Fruit fly (Drosophila melanogaster) whole organism: ENCODE data around the gene UK114.

Experiments
- CG8478 ChIP-seq: fragments of >200 bp; optimal IDR thresholded peaks from 2 replicates; lab custom pipeline; 2018; ENCODE audit warnings: inconsistent platforms
- Dll ChIP-seq: fragments of >200 bp; optimal IDR thresholded peaks from 2 replicates; lab custom pipeline; 2017
- EcR ChIP-seq, 2 experiments: fragments of >200 bp; optimal IDR thresholded peaks; 2 replicates each; lab custom pipeline; 2017; ENCODE audit warnings: missing biosample characterization in 2 of 2, missing genetic modification characterization in 2 of 2, missing genetic modification reagents in 2 of 2
- pan ChIP-seq: fragments of >200 bp; optimal IDR thresholded peaks from 2 replicates; lab custom pipeline; 2017
- psq ChIP-seq: fragments of >200 bp; optimal IDR thresholded peaks from 2 replicates; lab custom pipeline; 2017
- usp ChIP-seq: fragments of >200 bp; optimal IDR thresholded peaks from 2 replicates; lab custom pipeline; 2017; ENCODE audit warnings: missing biosample characterization, missing genetic modification characterization, mixed read lengths

The UK114 gene

DNA sequence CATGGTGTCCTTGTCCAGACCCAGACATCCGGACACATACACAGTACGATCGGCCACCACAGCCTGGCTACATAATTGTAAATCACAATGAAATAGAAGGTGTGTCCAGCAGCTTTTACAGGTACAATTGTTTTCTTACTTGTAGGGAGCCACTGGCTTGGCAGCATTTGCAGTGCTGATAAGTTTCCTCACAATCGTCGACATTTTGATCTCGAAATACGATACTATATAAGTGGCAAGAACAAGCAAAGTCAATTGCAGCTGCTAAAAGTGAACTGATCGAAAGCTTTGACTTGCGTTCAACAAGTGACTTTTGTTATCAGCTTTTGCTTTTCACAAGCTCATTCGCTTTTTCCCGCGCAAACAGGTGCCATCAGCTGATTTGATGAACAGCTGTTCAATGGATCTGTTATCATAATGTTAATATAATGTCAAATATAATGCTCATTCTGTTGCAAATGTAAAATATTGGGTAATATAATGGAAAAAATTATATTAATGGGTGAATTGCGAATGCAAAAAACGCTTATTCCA lies at the start of gene UK114:
UK114 (minus strand) TSS at position 309 of the 534 bp plus-strand sequence.
- no peak for TF ChIP-seq Dll (lab: Kevin White, UChicago)
- TF ChIP-seq psq (lab: Kevin White, UChicago): no peak
- no peak for TF ChIP-seq EcR (GFP tag; optimal IDR thresholded peaks at IDR 0.05; lab: Kevin White, UChicago)
- no peak for TF ChIP-seq CG8478 (lab: Kevin White, UChicago)
- no peak for TF ChIP-seq usp (GFP tag; lab: Kevin White, UChicago)
- no peak for TF ChIP-seq pan (lab: Kevin White, UChicago)

DNA sequence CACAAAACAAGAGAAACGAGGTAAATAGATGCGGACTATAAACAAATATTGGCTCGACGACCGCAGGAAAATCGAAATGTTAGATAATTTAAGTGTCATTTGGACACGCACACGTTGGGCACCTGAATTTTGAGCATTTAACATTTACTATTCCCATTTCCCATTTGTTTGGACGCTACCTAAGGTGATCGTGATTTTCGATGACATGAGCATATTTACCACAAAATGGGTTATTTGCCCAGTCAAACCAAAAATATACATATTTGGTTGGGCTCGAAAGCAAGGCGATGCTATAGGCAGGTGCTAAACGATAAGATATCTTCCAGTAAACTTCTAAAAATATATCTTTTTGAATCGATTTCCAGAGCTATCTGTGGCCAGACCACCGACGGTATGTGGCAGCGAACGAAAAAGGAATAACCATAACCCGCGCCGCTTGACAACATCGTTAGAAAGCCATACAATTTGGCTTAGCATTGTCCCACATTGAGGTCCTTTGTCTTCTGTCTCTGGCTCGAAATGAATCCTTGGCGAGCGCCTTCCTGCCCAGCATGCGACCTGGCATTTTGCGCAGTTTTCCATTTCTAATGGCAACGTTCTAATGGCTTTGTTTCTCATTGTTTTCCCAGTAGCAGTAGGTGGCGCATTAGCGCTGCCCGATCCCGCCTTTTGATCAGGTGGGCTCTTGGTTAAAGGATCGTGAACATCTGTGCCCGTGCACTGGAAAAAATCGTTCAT lies 49.4 kb upstream of the UK114 start:
- TF ChIP-seq EcR (GFP tag; optimal IDR thresholded peaks at IDR 0.05; lab: Kevin White, UChicago): no peak

DNA sequence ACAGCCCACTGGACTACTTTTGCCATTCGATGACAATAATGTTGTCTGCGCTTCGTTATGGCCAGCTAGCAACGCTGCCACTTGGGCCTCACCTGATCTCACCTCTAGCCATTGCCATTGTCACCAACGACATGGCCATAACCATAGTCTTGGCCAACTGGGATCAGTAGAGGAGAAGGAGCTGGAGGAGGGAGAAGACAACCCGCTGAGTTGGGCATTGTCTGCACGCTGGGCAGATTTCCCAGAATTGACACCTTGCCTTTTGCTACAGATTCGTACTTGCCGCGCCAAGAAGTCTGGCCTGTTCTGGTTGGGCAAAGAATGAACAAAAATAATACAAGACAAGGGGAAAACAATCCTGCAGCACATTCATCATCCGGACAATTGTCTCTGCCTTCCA lies 48.3 kb upstream of the UK114 start:
- no peak for TF ChIP-seq psq (lab: Kevin White, UChicago)
- TF ChIP-seq Dll (lab: Kevin White, UChicago): no peak
- TF ChIP-seq CG8478 (lab: Kevin White, UChicago): no peak
- TF ChIP-seq EcR (GFP tag; optimal IDR thresholded peaks at IDR 0.05; lab: Kevin White, UChicago): no peak

DNA sequence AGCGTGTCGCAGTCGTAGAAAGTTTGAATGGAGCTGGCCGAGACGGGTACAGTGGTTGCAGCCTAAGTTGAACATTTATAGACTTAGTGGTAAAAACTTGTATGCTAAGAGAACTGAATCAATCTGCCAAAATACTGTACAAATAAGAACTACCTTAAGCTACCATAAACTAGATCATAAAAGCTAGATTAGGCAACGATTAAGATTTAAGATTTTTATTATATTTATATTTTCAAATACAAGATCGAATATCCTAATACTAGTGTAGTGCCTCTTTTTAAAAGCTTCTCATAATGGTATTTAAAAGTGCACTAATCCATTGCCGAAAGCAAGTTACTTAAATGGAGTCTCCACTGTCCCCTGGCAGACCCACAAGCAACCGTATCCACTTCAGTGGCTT lies 46.5 kb upstream of the UK114 start:
- TF ChIP-seq Dll (lab: Kevin White, UChicago) (no peak), usp (GFP tag; lab: Kevin White, UChicago) (no peak), CG8478 (lab: Kevin White, UChicago) (no peak), pan (lab: Kevin White, UChicago) (no peak), psq (lab: Kevin White, UChicago) (no peak), EcR (GFP tag; optimal IDR thresholded peaks at IDR 0.05; lab: Kevin White, UChicago) (no peak)

DNA sequence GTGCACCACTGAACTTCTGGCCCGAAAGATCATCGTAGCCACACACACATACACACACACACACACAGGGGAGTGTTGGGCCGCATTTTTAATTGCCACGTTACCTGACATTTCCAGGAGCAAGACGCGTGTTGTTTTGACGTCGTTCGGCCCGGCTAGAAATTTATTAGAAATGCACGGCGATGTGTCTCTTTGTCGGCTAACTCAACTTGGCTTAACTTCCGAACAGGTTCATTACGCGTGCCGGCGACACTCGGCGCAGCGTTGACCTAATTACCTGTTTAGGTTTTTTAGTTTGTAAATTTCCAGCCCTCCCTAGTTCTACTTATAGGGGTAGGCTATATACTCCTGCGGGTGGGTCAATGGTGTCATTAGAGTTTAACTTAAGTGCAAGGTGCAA lies 45.0 kb upstream of the UK114 start:
- no peak for TF ChIP-seq CG8478 (lab: Kevin White, UChicago)
- TF ChIP-seq Dll (lab: Kevin White, UChicago): no peak
- no peak for TF ChIP-seq psq (lab: Kevin White, UChicago)

DNA sequence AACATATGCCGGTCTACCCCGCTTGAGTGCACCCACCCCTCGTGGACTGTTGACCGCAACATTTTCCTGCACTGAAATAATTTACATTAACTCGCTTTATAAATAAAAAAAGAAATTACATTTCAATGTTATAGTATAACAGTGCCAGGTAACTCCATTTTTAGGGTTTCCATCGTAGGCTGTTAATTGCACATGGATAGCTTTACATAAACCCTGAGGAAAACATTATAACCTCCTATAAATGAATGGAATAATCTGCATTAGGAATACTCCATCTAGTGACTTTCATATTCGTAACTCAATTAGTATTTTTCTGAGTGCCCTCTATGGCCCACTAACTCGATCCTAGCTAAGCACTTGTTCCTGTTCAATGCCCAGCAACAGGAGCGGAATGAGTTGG lies 44.3 kb upstream of the UK114 start:
- TF ChIP-seq pan (lab: Kevin White, UChicago): no peak

DNA sequence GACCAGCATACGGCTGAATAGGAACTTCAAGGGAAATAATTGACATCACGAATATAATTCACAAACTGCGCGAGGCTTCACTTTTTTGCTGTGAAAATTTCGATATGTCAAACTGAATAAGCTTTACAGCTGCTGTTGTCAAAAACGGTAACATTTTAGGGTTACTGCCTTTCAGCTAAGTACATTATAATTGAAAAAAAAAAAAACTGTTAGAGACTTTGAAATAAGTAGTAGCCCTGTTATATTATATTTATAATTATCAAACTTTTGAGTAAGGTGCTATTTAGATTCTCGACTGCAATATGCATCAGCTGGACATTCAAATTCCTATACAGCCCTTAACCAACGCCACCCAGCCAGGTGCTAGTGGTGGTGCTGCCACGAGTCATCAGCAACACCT lies 43.9 kb upstream of the UK114 start, which contains the start of gene nht:
nht (minus strand) TSS at position 101 of the 400 bp plus-strand sequence.
- TF ChIP-seq pan (lab: Kevin White, UChicago) (no peak), psq (lab: Kevin White, UChicago) (no peak), Dll (lab: Kevin White, UChicago) (no peak), usp (GFP tag; lab: Kevin White, UChicago) (no peak), EcR (GFP tag; optimal IDR thresholded peaks at IDR 0.05; lab: Kevin White, UChicago) (no peak), CG8478 (lab: Kevin White, UChicago) (no peak)

DNA sequence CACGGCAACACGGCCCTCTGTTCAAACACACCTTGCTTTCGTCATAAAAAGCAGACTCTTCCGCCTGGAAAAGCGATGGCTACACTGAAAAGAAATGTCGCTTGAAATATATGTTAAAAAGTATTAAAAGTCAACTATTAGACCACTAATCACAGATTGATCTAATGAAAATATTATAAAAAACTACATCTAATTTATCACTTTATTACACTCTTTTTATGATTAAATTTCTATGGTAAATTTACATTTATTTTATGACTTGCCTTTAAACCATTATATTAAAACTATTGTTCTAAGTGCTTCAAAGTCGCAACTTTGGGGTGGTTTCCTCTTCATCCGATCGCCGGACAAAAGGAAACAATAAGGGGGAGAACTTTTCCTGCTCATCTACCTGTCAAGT lies 41.5 kb upstream of the UK114 start:
- TF ChIP-seq pan (lab: Kevin White, UChicago): no peak
- no peak for TF ChIP-seq Dll (lab: Kevin White, UChicago)
- no peak for TF ChIP-seq CG8478 (lab: Kevin White, UChicago)
- no peak for TF ChIP-seq EcR (GFP tag; optimal IDR thresholded peaks at IDR 0.05; lab: Kevin White, UChicago)
- no peak for TF ChIP-seq usp (GFP tag; lab: Kevin White, UChicago)
- TF ChIP-seq psq (lab: Kevin White, UChicago): no peak

DNA sequence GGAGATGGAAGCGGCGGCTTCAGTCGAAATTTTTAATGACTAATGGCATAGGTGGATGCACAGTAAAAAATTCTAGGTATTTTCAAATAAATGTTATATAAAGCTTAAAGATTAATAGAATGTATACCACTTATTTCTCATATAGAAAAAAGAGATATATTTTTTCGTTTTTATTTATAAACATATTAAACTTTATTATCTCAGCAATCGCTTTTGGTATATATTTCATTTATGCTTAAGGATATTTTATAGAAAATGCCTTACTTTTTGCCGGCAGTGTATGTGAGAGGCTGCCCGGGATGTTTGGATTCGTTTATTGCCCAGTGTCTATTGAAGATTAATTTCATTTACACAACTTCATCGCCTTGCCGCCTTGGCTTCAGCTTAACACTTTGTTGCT lies 40.0 kb upstream of the UK114 start:
- no peak for TF ChIP-seq EcR (GFP tag; optimal IDR thresholded peaks at IDR 0.05; lab: Kevin White, UChicago)
- TF ChIP-seq CG8478 (lab: Kevin White, UChicago): no peak
- no peak for TF ChIP-seq pan (lab: Kevin White, UChicago)
- no peak for TF ChIP-seq Dll (lab: Kevin White, UChicago)
- TF ChIP-seq usp (GFP tag; lab: Kevin White, UChicago): no peak
- TF ChIP-seq psq (lab: Kevin White, UChicago): no peak

DNA sequence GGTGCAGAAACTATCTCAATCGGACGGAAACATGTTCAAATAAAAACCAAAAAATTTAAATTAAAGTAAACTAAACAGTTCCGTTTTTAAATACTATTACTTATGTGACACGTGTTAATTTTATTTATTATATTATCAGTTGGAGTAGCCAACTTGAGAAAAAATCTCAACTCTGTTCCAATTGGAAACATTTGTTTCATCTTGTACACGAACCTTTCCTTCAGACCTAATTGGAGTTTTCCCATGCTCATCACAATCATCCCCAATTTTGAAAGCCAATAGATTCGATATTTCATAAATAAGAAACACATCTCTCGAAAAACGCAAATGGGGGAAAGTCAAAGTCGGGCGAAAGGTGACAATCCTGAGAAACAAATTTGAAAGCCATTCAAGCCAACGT lies 31.9 kb upstream of the UK114 start:
- TF ChIP-seq CG8478 (lab: Kevin White, UChicago): no peak
- no peak for TF ChIP-seq Dll (lab: Kevin White, UChicago)
- no peak for TF ChIP-seq usp (GFP tag; lab: Kevin White, UChicago)
- TF ChIP-seq pan (lab: Kevin White, UChicago): no peak
- TF ChIP-seq EcR (GFP tag; optimal IDR thresholded peaks at IDR 0.05; lab: Kevin White, UChicago): no peak
- TF ChIP-seq psq (lab: Kevin White, UChicago): no peak

DNA sequence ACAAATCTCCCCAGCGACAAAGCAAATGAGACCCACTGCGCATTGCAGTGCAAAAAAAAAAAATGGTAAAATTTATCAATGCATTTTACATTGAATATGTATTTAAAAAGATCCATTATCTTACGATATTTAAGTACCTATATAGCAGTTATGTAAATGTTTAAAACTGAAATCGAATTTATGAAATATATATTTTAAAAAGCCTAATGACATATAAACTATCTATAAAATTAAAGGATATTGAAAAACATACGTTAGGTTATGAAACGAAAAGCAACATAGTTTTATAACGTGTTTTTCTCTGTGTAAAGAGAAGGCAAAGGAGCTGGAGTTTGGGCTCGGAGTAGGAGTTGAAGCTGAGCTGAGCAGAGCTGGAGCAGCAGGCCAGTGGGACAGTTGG lies 29.5 kb upstream of the UK114 start:
- TF ChIP-seq pan (lab: Kevin White, UChicago) (no peak), CG8478 (lab: Kevin White, UChicago) (no peak), psq (lab: Kevin White, UChicago) (no peak), usp (GFP tag; lab: Kevin White, UChicago) (no peak), Dll (lab: Kevin White, UChicago) (no peak), EcR (GFP tag; optimal IDR thresholded peaks at IDR 0.05; lab: Kevin White, UChicago) (no peak)

DNA sequence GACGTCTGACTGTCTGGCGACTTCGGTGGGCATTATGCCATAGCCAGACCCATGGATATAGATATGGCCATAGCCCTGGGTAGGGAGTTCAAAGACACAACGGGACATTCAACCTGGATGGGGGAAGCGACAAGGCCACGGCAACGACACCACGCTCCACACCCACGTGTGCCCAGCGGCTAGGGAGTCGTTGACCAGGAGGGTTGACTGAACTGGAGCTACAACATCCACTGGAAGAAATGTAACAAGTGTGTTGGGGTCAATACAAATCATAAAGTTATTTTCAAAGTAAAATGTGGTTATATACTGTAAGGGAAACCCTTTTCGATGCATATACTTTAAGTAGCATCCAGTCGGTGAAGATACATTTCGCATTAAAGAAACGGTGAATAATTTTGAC lies 26.9 kb upstream of the UK114 start:
- TF ChIP-seq EcR (GFP tag; optimal IDR thresholded peaks at IDR 0.05; lab: Kevin White, UChicago) (peak in 1 of 2 experiments; percentile 53), Dll (lab: Kevin White, UChicago) (no peak), pan (lab: Kevin White, UChicago) (no peak), usp (GFP tag; lab: Kevin White, UChicago) (no peak)
